Worm (Caenorhabditis elegans) whole organism, L1 larva: ENCODE data around the gene F44E2.3.
A peak's percentile ranks its signal among the peaks of the same experiment; 100 is the strongest.

Experiments
- C16A3.4 ChIP-seq: fragments of 150-350 bp; optimal IDR thresholded peaks from 2 replicates; lab custom pipeline; 2014; ENCODE audit warnings: missing biosample characterization, missing genetic modification characterization
- C34B4.2 ChIP-seq: sonication (generic microtip); optimal IDR thresholded peaks from 2 replicates; lab custom pipeline; 2017; ENCODE audit warnings: mild to moderate bottlenecking, missing genetic modification characterization, missing compliant biosample characterization
- F16B12.6 ChIP-seq: fragments of 150-350 bp; optimal IDR thresholded peaks from 2 replicates; lab custom pipeline; 2014; ENCODE audit warnings: missing biosample characterization, missing genetic modification characterization
- Y116A8C.19 ChIP-seq: sonication (generic microtip); optimal IDR thresholded peaks from 2 replicates; lab custom pipeline; 2016; ENCODE audit warnings: missing compliant biosample characterization, missing genetic modification characterization, borderline replicate concordance
- aha-1 ChIP-seq: fragments of 150-350 bp; optimal IDR thresholded peaks from 2 replicates; lab custom pipeline; 2014; ENCODE audit warnings: missing biosample characterization, missing genetic modification characterization
- aly-2 ChIP-seq: fragments of 150-350 bp; optimal IDR thresholded peaks from 2 replicates; lab custom pipeline; 2014; ENCODE audit warnings: missing biosample characterization, missing genetic modification characterization
- blmp-1 ChIP-seq: fragments of 150-350 bp; optimal IDR thresholded peaks from 2 replicates; lab custom pipeline; 2014; ENCODE audit warnings: missing biosample characterization, missing genetic modification characterization
- ceh-8 ChIP-seq: fragments of 200-800 bp; sonication (Bioruptor generic); optimal IDR thresholded peaks from 2 replicates; lab custom pipeline; 2018; ENCODE audit warnings: mild to moderate bottlenecking, missing genetic modification characterization, moderate library complexity, missing compliant biosample characterization
- ceh-90 ChIP-seq: sonication (generic microtip); optimal IDR thresholded peaks from 2 replicates; lab custom pipeline; 2016; ENCODE audit warnings: missing genetic modification characterization, missing compliant biosample characterization
- ces-1 ChIP-seq: fragments of 150-350 bp; optimal IDR thresholded peaks from 2 replicates; lab custom pipeline; 2014; ENCODE audit warnings: missing biosample characterization, missing genetic modification reagents, missing genetic modification characterization
- dpl-1 ChIP-seq, 3 experiments: fragments of 150-350 bp in 2 of 3; sonication (generic microtip) in 1 of 3; optimal IDR thresholded peaks; 2 replicates each; lab custom pipeline; 2014 to 2017; ENCODE audit warnings: missing biosample characterization in 3 of 3, missing genetic modification characterization in 3 of 3, missing genetic modification reagents in 3 of 3
- dsc-1 ChIP-seq: sonication (generic microtip); optimal IDR thresholded peaks from 2 replicates; lab custom pipeline; 2016; ENCODE audit warnings: mild to moderate bottlenecking, missing genetic modification characterization, missing compliant biosample characterization
- efl-1 ChIP-seq, 4 experiments: fragments of 150-350 bp; optimal IDR thresholded peaks in 3 of 4; peaks in 1 of 4; 1 replicate in 1 of 4; 2 replicates in 3 of 4; lab custom pipeline; 2014; ENCODE audit warnings: missing biosample characterization in 2 of 4, missing genetic modification characterization in 2 of 4, missing genetic modification reagents in 2 of 4
- egl-27 ChIP-seq, 2 experiments: fragments of 150-350 bp in 1 of 2; sonication (generic microtip); optimal IDR thresholded peaks; 3 replicates each; lab custom pipeline; 2017 to 2018; ENCODE audit warnings: missing biosample characterization in 2 of 2, missing genetic modification characterization in 2 of 2, missing genetic modification reagents in 2 of 2
- elt-2 ChIP-seq: sonication (generic microtip); optimal IDR thresholded peaks from 2 replicates; lab custom pipeline; 2016; ENCODE audit warnings: missing genetic modification characterization, mild to moderate bottlenecking, inconsistent platforms, missing compliant biosample characterization, missing genetic modification reagents
- elt-3 ChIP-seq, 6 experiments: fragments of 150-350 bp in 1 of 6; sonication (generic microtip); optimal IDR thresholded peaks; 2 replicates each; lab custom pipeline; 2017 to 2018; ENCODE audit warnings: missing biosample characterization in 6 of 6, missing genetic modification characterization in 6 of 6, inconsistent platforms in 1 of 6
- fkh-10 ChIP-seq: sonication (generic microtip); optimal IDR thresholded peaks from 2 replicates; lab custom pipeline; 2017; ENCODE audit warnings: missing biosample characterization, missing genetic modification reagents, missing genetic modification characterization
- fkh-8 ChIP-seq: sonication (generic microtip); optimal IDR thresholded peaks from 2 replicates; lab custom pipeline; 2016; ENCODE audit warnings: mild to moderate bottlenecking, missing genetic modification characterization, missing compliant biosample characterization
- hlh-4 ChIP-seq: sonication (generic microtip); optimal IDR thresholded peaks from 2 replicates; lab custom pipeline; 2016; ENCODE audit warnings: mild to moderate bottlenecking, missing genetic modification characterization, missing compliant biosample characterization
- hpl-2 ChIP-seq: fragments of 150-350 bp; optimal IDR thresholded peaks from 2 replicates; lab custom pipeline; 2014; ENCODE audit warnings: missing biosample characterization, missing genetic modification reagents, missing genetic modification characterization
- irx-1 ChIP-seq: sonication (generic microtip); optimal IDR thresholded peaks from 2 replicates; lab custom pipeline; 2016; ENCODE audit warnings: missing genetic modification characterization, missing compliant biosample characterization
- isw-1 ChIP-seq: fragments of 200-800 bp; sonication (Bioruptor generic); IDR thresholded peaks from 2 replicates; pipeline ENCODE4 v1.3.6; 2022; ENCODE audit warnings: missing genetic modification characterization, missing compliant biosample characterization
- jun-1 ChIP-seq: fragments of 150-350 bp; optimal IDR thresholded peaks from 2 replicates; lab custom pipeline; 2014; ENCODE audit warnings: missing biosample characterization, missing genetic modification reagents, missing genetic modification characterization
- lin-13 ChIP-seq: fragments of 150-350 bp; optimal IDR thresholded peaks from 2 replicates; lab custom pipeline; 2014; ENCODE audit warnings: missing biosample characterization, missing genetic modification reagents, missing genetic modification characterization
- lin-14 ChIP-seq: fragments of 200-800 bp; sonication (Bioruptor generic); optimal IDR thresholded peaks from 2 replicates; lab custom pipeline; 2018; ENCODE audit warnings: mild to moderate bottlenecking, missing genetic modification characterization, moderate library complexity, missing compliant biosample characterization
- lin-15B ChIP-seq: fragments of 150-350 bp; sonication (generic microtip); optimal IDR thresholded peaks from 3 replicates; lab custom pipeline; 2014; ENCODE audit warnings: missing biosample characterization, missing genetic modification characterization
- mab-9 ChIP-seq: fragments of 200-800 bp; sonication (Bioruptor generic); IDR thresholded peaks from 2 replicates; pipeline ENCODE4 v1.3.6; 2022; ENCODE audit warnings: missing genetic modification reagents, missing genetic modification characterization, missing compliant biosample characterization
- mdl-1 ChIP-seq, 2 experiments: fragments of 150-350 bp; optimal IDR thresholded peaks; 2 replicates each; lab custom pipeline; 2014 to 2017; ENCODE audit warnings: missing biosample characterization in 2 of 2, missing genetic modification characterization in 2 of 2, inconsistent platforms in 1 of 2
- mep-1 ChIP-seq: fragments of 150-350 bp; optimal IDR thresholded peaks from 2 replicates; lab custom pipeline; 2014; ENCODE audit warnings: missing biosample characterization, missing genetic modification characterization
- nhr-12 ChIP-seq: sonication (generic microtip); optimal IDR thresholded peaks from 2 replicates; lab custom pipeline; 2017; ENCODE audit warnings: missing biosample characterization, missing genetic modification characterization
- nhr-19 ChIP-seq: fragments of 200-800 bp; sonication (Bioruptor generic); conservative IDR thresholded peaks from 2 replicates; pipeline ENCODE4 v1.3.6; 2022; ENCODE audit warnings: missing genetic modification characterization, missing compliant biosample characterization
- nhr-20 ChIP-seq: sonication (generic microtip); optimal IDR thresholded peaks from 2 replicates; lab custom pipeline; 2016; ENCODE audit warnings: mild to moderate bottlenecking, missing genetic modification characterization, missing compliant biosample characterization
- nhr-47 ChIP-seq: sonication (generic microtip); optimal IDR thresholded peaks from 2 replicates; lab custom pipeline; 2016; ENCODE audit warnings: mild to moderate bottlenecking, missing genetic modification characterization, moderate library complexity, missing compliant biosample characterization
- nhr-84 ChIP-seq: sonication (generic microtip); optimal IDR thresholded peaks from 2 replicates; lab custom pipeline; 2017; ENCODE audit warnings: missing biosample characterization, missing genetic modification characterization
- pax-3 ChIP-seq: fragments of 200-800 bp; sonication (Bioruptor generic); optimal IDR thresholded peaks from 2 replicates; lab custom pipeline; 2018; ENCODE audit warnings: mild to moderate bottlenecking, missing genetic modification characterization, moderate library complexity, missing compliant biosample characterization
- pqm-1 ChIP-seq: sonication (generic microtip); optimal IDR thresholded peaks from 3 replicates; lab custom pipeline; 2017; ENCODE audit warnings: missing biosample characterization, missing genetic modification characterization
- skn-1 ChIP-seq: fragments of 150-350 bp; optimal IDR thresholded peaks from 2 replicates; lab custom pipeline; 2014; ENCODE audit warnings: missing biosample characterization, missing genetic modification characterization
- snpc-4 ChIP-seq: fragments of 150-350 bp; optimal IDR thresholded peaks from 2 replicates; lab custom pipeline; 2014; ENCODE audit warnings: missing biosample characterization, missing genetic modification characterization
- snu-23 ChIP-seq: sonication (generic microtip); optimal IDR thresholded peaks from 2 replicates; lab custom pipeline; 2016; ENCODE audit warnings: missing genetic modification characterization, missing compliant biosample characterization
- sox-4 ChIP-seq: sonication (generic microtip); optimal IDR thresholded peaks from 2 replicates; lab custom pipeline; 2016; ENCODE audit warnings: missing genetic modification characterization, missing compliant biosample characterization
- sptf-1 ChIP-seq: fragments of 150-350 bp; optimal IDR thresholded peaks from 2 replicates; lab custom pipeline; 2014; ENCODE audit warnings: missing biosample characterization, missing genetic modification characterization
- unc-130 ChIP-seq: fragments of 150-350 bp; optimal IDR thresholded peaks from 2 replicates; lab custom pipeline; 2017; ENCODE audit warnings: missing biosample characterization, missing genetic modification characterization, inconsistent platforms
- unc-30 ChIP-seq: sonication (generic microtip); optimal IDR thresholded peaks from 2 replicates; lab custom pipeline; 2017; ENCODE audit warnings: missing biosample characterization, missing genetic modification characterization
- ztf-11 ChIP-seq, 2 experiments: sonication (generic microtip); optimal IDR thresholded peaks; 2 replicates each; lab custom pipeline; 2016 to 2017; ENCODE audit warnings: missing genetic modification characterization in 2 of 2, missing biosample characterization in 1 of 2, missing compliant biosample characterization in 1 of 2
- ztf-4 ChIP-seq: fragments of 150-350 bp; optimal IDR thresholded peaks from 2 replicates; lab custom pipeline; 2014; ENCODE audit warnings: missing biosample characterization, missing genetic modification characterization

Gene F44E2.3

DNA sequence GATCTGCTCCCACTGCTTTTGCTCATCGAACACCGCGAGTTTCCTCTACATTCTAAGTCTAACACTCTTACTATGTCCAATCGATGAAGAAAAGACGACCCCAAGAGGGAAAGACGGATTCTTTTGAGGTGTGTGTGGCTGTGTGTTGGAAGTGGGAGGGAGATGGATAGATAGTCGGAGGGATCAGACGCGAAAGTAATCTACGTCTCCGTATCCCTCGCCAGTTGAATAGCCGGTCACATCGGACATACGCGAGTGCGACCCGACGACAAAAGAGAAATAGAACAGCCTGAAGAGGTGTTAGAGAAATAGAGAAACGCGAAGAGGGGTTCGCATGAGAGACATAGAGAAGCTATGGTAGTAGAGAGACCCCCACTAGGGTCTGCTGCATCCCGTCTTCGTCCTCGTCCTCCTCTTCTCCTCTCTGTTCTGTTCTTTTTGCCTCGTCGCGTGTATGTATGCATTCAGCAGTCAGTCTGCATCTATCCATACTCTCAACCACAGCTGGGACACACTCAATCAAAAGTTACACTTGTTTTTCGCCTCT lies 33.4 kb downstream of the F44E2.3 start (continued):
- peak; percentile 91 for TF ChIP-seq unc-130 (tag; lab: Kevin White, UChicago)
- no peak for TF ChIP-seq hlh-4 (tag; lab: Kevin White, UChicago)
- TF ChIP-seq isw-1 (GFP tag; lab: Robert Waterston, UW), result peak; percentile 91
- TF ChIP-seq ces-1, result no peak
- no peak for TF ChIP-seq sptf-1
- TF ChIP-seq nhr-19 (GFP tag; lab: Robert Waterston, UW), result peak; percentile 96
- no peak for TF ChIP-seq nhr-84 (tag; lab: Kevin White, UChicago)
- TF ChIP-seq jun-1 (tag; lab: Kevin White, UChicago), result peak; percentile 97
- peak; percentile 84 for TF ChIP-seq sox-4
- peak; percentile 100 for TF ChIP-seq lin-14 (GFP tag; lab: Kevin White, UChicago)
- peak in 3 of 6 experiments; percentile 73 to 95 (median 93) for TF ChIP-seq elt-3 (tag; optimal IDR thresholded peaks at IDR 0.05; lab: Kevin White, UChicago)
- peak; percentile 98 for TF ChIP-seq nhr-20
- TF ChIP-seq dpl-1 (GFP tag; optimal IDR thresholded peaks at IDR 0.05; lab: Kevin White, UChicago), result peak; percentile 69 to 74 (median 70)
- TF ChIP-seq lin-13 (GFP tag; lab: Kevin White, UChicago), result peak; percentile 97
- peak; percentile 90 for TF ChIP-seq aly-2
- TF ChIP-seq skn-1 (tag; lab: Kevin White, UChicago), result peak; percentile 92
- TF ChIP-seq pax-3 (tag; lab: Kevin White, UChicago), result peak; percentile 90
- TF ChIP-seq fkh-8 (tag; lab: Kevin White, UChicago), result peak; percentile 97
- TF ChIP-seq snpc-4 (tag; lab: Kevin White, UChicago), result peak; percentile 95
- peak; percentile 96 for TF ChIP-seq mep-1 (tag; lab: Kevin White, UChicago)
- TF ChIP-seq unc-30 (tag; lab: Kevin White, UChicago), result no peak
- TF ChIP-seq mdl-1 (tag; optimal IDR thresholded peaks at IDR 0.05; lab: Kevin White, UChicago), result peak; percentile 50 to 96
- TF ChIP-seq snu-23 (GFP tag; lab: Kevin White, UChicago), result peak; percentile 98
- TF ChIP-seq egl-27 (tag; optimal IDR thresholded peaks at IDR 0.05; lab: Kevin White, UChicago), result peak; percentile 93 to 97
- TF ChIP-seq hpl-2 (GFP tag; lab: Kevin White, UChicago), result peak; percentile 78
- TF ChIP-seq pqm-1 (tag; lab: Kevin White, UChicago), result no peak
- TF ChIP-seq ztf-4 (tag; lab: Kevin White, UChicago), result peak; percentile 96
- peak; percentile 79 for TF ChIP-seq mab-9 (GFP tag; lab: Robert Waterston, UW)
- TF ChIP-seq efl-1 (optimal IDR thresholded peaks at IDR 0.05; lab: Kevin White, UChicago), result peak; percentile 89 to 95
- TF ChIP-seq efl-1 (GFP tag; optimal IDR thresholded peaks at IDR 0.05 in 1 of 2; lab: Kevin White, UChicago), result peak; percentile 60 to 98
- TF ChIP-seq ztf-11 (tag; optimal IDR thresholded peaks at IDR 0.05; lab: Kevin White, UChicago), result peak in 1 of 2 experiments; percentile 91
- TF ChIP-seq fkh-10 (GFP tag; lab: Kevin White, UChicago), result peak; percentile 82
- TF ChIP-seq blmp-1 (tag; lab: Kevin White, UChicago), result peak; percentile 61
- TF ChIP-seq lin-15B (tag; lab: Kevin White, UChicago), result no peak
- TF ChIP-seq elt-2 (tag; lab: Kevin White, UChicago), result peak; percentile 63
- TF ChIP-seq dsc-1, result peak; percentile 95
- TF ChIP-seq aha-1 (tag; lab: Kevin White, UChicago), result peak; percentile 84
- no peak for TF ChIP-seq ceh-90 (tag; lab: Kevin White, UChicago)
- TF ChIP-seq C16A3.4, result peak; percentile 84
- TF ChIP-seq ceh-8 (GFP tag; lab: Kevin White, UChicago), result peak; percentile 91
- TF ChIP-seq C34B4.2, result no peak
- peak; percentile 7 for TF ChIP-seq F16B12.6 (tag; lab: Kevin White, UChicago)
- TF ChIP-seq nhr-12 (tag; lab: Kevin White, UChicago), result peak; percentile 41
- peak; percentile 94 for TF ChIP-seq irx-1 (tag; lab: Kevin White, UChicago)
- no peak for TF ChIP-seq Y116A8C.19
- peak; percentile 97 for TF ChIP-seq nhr-47
- TF ChIP-seq, all 84 proteins: peak for 67
